Worm (Caenorhabditis elegans) whole organism, young adult: Measurements from ENCODE around the gene mrp-3.

ENCODE experiments used
- F37B4.10 ChIP-seq: fragments of 200-800 bp; sonication (Bioruptor generic); IDR thresholded peaks from 2 replicates; pipeline ENCODE4 v1.3.6; 2022; ENCODE audit warnings: missing genetic modification characterization, missing compliant biosample characterization
- F39B2.1 ChIP-seq: fragments of 200-800 bp; sonication (Bioruptor generic); IDR thresholded peaks from 2 replicates; pipeline ENCODE4 v1.3.6; 2022; ENCODE audit warnings: missing genetic modification reagents, missing genetic modification characterization, missing compliant biosample characterization
- K12H6.12 ChIP-seq: fragments of 200-800 bp; sonication (Bioruptor generic); optimal IDR thresholded peaks from 2 replicates; lab custom pipeline; 2018; ENCODE audit warnings: mild to moderate bottlenecking, missing genetic modification characterization, missing compliant biosample characterization
- ama-1 ChIP-seq, 3 experiments: fragments of 150-350 bp in 1 of 3; sonication (generic microtip) in 2 of 3; optimal IDR thresholded peaks; 2 replicates each; lab custom pipeline; 2014 to 2018; ENCODE audit warnings: missing biosample characterization in 2 of 3, missing genetic modification characterization in 2 of 3, missing genetic modification reagents in 2 of 3
- aptf-2 ChIP-seq: fragments of 200-800 bp; sonication (Bioruptor generic); conservative IDR thresholded peaks from 2 replicates; pipeline ENCODE4 v1.3.6; 2022; ENCODE audit warnings: missing genetic modification reagents, missing genetic modification characterization, missing compliant biosample characterization
- athp-1 ChIP-seq: sonication (generic microtip); optimal IDR thresholded peaks from 2 replicates; lab custom pipeline; 2017; ENCODE audit warnings: mild to moderate bottlenecking, missing genetic modification characterization, missing compliant biosample characterization
- attf-6 ChIP-seq: fragments of 200-800 bp; sonication (Bioruptor generic); IDR thresholded peaks from 2 replicates; pipeline ENCODE4 v1.3.6; 2022; ENCODE audit warnings: missing genetic modification reagents, missing genetic modification characterization, missing compliant biosample characterization
- ccch-3 ChIP-seq: fragments of 200-800 bp; sonication (Bioruptor generic); optimal IDR thresholded peaks from 2 replicates; lab custom pipeline; 2018; ENCODE audit warnings: mild to moderate bottlenecking, missing genetic modification characterization, missing compliant biosample characterization
- ceh-100 ChIP-seq: fragments of 200-800 bp; sonication (Bioruptor generic); IDR thresholded peaks from 2 replicates; pipeline ENCODE4 v1.3.6; 2022; ENCODE audit warnings: missing genetic modification reagents, missing genetic modification characterization, missing compliant biosample characterization
- ceh-58 ChIP-seq: fragments of 200-800 bp; sonication (Bioruptor generic); IDR thresholded peaks from 2 replicates; pipeline ENCODE4 v1.3.6; 2022; ENCODE audit warnings: missing genetic modification characterization, missing compliant biosample characterization
- chd-7 ChIP-seq: sonication (generic microtip); optimal IDR thresholded peaks from 2 replicates; lab custom pipeline; 2016; ENCODE audit warnings: mild to moderate bottlenecking, missing genetic modification characterization, moderate library complexity, missing compliant biosample characterization
- ets-4 ChIP-seq: fragments of 200-800 bp; sonication (Bioruptor generic); optimal IDR thresholded peaks from 2 replicates; lab custom pipeline; 2018; ENCODE audit warnings: mild to moderate bottlenecking, missing genetic modification characterization, missing compliant biosample characterization
- gei-17 ChIP-seq: fragments of 200-800 bp; sonication (Bioruptor generic); optimal IDR thresholded peaks from 2 replicates; lab custom pipeline; 2018; ENCODE audit warnings: mild to moderate bottlenecking, missing genetic modification characterization, missing compliant biosample characterization
- hmg-1.2 ChIP-seq: fragments of 200-800 bp; sonication (Bioruptor generic); IDR thresholded peaks from 2 replicates; pipeline ENCODE4 v1.3.6; 2022; ENCODE audit warnings: missing genetic modification reagents, missing genetic modification characterization, missing compliant biosample characterization
- let-526 ChIP-seq: fragments of 200-800 bp; sonication (Bioruptor generic); IDR thresholded peaks from 2 replicates; pipeline ENCODE4 v1.3.6; 2022; ENCODE audit warnings: missing genetic modification reagents, missing genetic modification characterization, missing compliant biosample characterization
- let-607 ChIP-seq, 2 experiments: fragments of 200-800 bp in 1 of 2; sonication (Bioruptor generic) in 1 of 2; sonication (generic microtip) in 1 of 2; optimal IDR thresholded peaks; 2 replicates each; lab custom pipeline; 2016 to 2018; ENCODE audit warnings: mild to moderate bottlenecking in 2 of 2, missing compliant biosample characterization in 2 of 2, missing genetic modification characterization in 2 of 2, moderate library complexity in 2 of 2, missing genotype in 1 of 2
- lin-26 ChIP-seq: fragments of 200-800 bp; sonication (Bioruptor generic); IDR thresholded peaks from 2 replicates; pipeline ENCODE4 v1.3.6; 2022; ENCODE audit warnings: missing genetic modification reagents, missing genetic modification characterization, missing compliant biosample characterization
- madf-6 ChIP-seq: fragments of 200-800 bp; sonication (Bioruptor generic); IDR thresholded peaks from 2 replicates; pipeline ENCODE4 v1.3.6; 2022; ENCODE audit warnings: missing genetic modification reagents, missing genetic modification characterization, missing compliant biosample characterization
- nfya-1 ChIP-seq: sonication (generic microtip); optimal IDR thresholded peaks from 2 replicates; lab custom pipeline; 2017; ENCODE audit warnings: antibody characterized with exemption, missing compliant biosample characterization, missing genetic modification characterization, borderline replicate concordance; ENCODE audit not compliant: insufficient read depth
- nfyb-1 ChIP-seq: fragments of 200-800 bp; sonication (Bioruptor generic); IDR thresholded peaks from 2 replicates; pipeline ENCODE4 v1.3.6; 2022; ENCODE audit warnings: missing genetic modification reagents, missing genetic modification characterization, missing compliant biosample characterization
- nhr-27 ChIP-seq: fragments of 200-800 bp; sonication (Bioruptor generic); optimal IDR thresholded peaks from 2 replicates; lab custom pipeline; 2018; ENCODE audit warnings: mild to moderate bottlenecking, missing genetic modification characterization, moderate library complexity, missing compliant biosample characterization
- pbrm-1 ChIP-seq: fragments of 200-800 bp; sonication (Bioruptor generic); IDR thresholded peaks from 2 replicates; pipeline ENCODE4 v1.3.6; 2022; ENCODE audit warnings: missing genetic modification reagents, missing genetic modification characterization, missing compliant biosample characterization
- sdz-38 ChIP-seq: sonication (generic microtip); optimal IDR thresholded peaks from 2 replicates; lab custom pipeline; 2016; ENCODE audit warnings: missing genotype, missing genetic modification characterization, missing compliant biosample characterization
- snpc-1.1 ChIP-seq: sonication (generic microtip); optimal IDR thresholded peaks from 2 replicates; lab custom pipeline; 2017; ENCODE audit warnings: missing genetic modification characterization, mild to moderate bottlenecking, missing compliant biosample characterization, antibody characterized with exemption, moderate library complexity, missing genotype, missing genetic modification reagents; ENCODE audit not compliant: insufficient read depth
- snpc-1.3 ChIP-seq: sonication (generic microtip); optimal IDR thresholded peaks from 2 replicates; lab custom pipeline; 2017; ENCODE audit warnings: missing genetic modification characterization, mild to moderate bottlenecking, missing compliant biosample characterization, antibody characterized with exemption, moderate library complexity, missing genotype, missing genetic modification reagents; ENCODE audit not compliant: insufficient read depth
- snpc-4 ChIP-seq, 5 experiments: fragments of 150-350 bp in 1 of 5; sonication (generic microtip) in 4 of 5; optimal IDR thresholded peaks; 2 replicates each; lab custom pipeline; 2014 to 2018; ENCODE audit warnings: missing genetic modification characterization in 5 of 5, missing biosample characterization in 3 of 5, antibody characterized with exemption in 2 of 5, mild to moderate bottlenecking in 2 of 5, missing compliant biosample characterization in 2 of 5, missing genotype in 2 of 5, moderate library complexity in 2 of 5, missing genetic modification reagents in 1 of 5
- tlf-1 ChIP-seq: fragments of 200-800 bp; sonication (Bioruptor generic); optimal IDR thresholded peaks from 2 replicates; lab custom pipeline; 2018; ENCODE audit warnings: mild to moderate bottlenecking, missing genetic modification characterization, missing compliant biosample characterization
- xnd-1 ChIP-seq: sonication (generic microtip); optimal IDR thresholded peaks from 2 replicates; lab custom pipeline; 2016; ENCODE audit warnings: missing genotype, missing genetic modification reagents, missing genetic modification characterization, missing compliant biosample characterization
- zfh-2 ChIP-seq: fragments of 200-800 bp; sonication (Bioruptor generic); conservative IDR thresholded peaks from 2 replicates; pipeline ENCODE4 v1.3.6; 2022; ENCODE audit warnings: missing genetic modification reagents, missing genetic modification characterization, missing compliant biosample characterization
- ztf-22 ChIP-seq: fragments of 200-800 bp; sonication (Bioruptor generic); optimal IDR thresholded peaks from 2 replicates; lab custom pipeline; 2018; ENCODE audit warnings: mild to moderate bottlenecking, missing genetic modification characterization, moderate library complexity, missing compliant biosample characterization
- ztf-3 ChIP-seq: fragments of 200-800 bp; sonication (Bioruptor generic); optimal IDR thresholded peaks from 2 replicates; lab custom pipeline; 2018; ENCODE audit warnings: mild to moderate bottlenecking, missing genetic modification characterization, missing compliant biosample characterization

mrp-3 gene

DNA sequence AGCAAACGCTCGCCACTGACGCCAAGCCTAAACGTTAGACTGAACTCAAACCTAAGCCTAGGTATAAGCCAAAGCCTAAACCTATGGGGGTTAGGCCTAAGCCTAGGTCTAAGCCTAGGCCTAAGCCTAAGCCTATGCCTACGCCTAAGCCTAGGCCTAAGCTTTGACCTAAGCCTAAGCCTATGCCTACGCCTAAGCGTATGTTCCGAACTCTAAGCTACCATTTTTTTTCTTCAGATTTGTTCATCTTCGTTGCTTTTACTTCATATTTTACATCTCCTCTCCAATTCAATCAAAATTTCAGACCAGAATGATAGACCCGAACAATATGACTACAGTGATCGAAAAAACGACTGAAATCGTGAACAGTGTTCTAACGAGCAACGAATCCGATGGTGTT lies 28.8 kb downstream of the mrp-3 start, which contains the start of gene npr-33:
Gene npr-33, plus strand, starts transcription at position 301 of the 400 bp plus-strand sequence.
- TF ChIP-seq K12H6.12 (no peak), tlf-1 (no peak), let-607 (tag; optimal IDR thresholded peaks at IDR 0.05; lab: Kevin White, UChicago) (no peak), gei-17 (GFP tag; lab: Kevin White, UChicago) (no peak), let-526 (GFP tag; lab: Robert Waterston, UW) (no peak), xnd-1 (no peak), ztf-22 (GFP tag; lab: Kevin White, UChicago) (no peak), sdz-38 (tag; lab: Kevin White, UChicago) (no peak), snpc-1.3 (tag; lab: Kevin White, UChicago) (no peak)

DNA sequence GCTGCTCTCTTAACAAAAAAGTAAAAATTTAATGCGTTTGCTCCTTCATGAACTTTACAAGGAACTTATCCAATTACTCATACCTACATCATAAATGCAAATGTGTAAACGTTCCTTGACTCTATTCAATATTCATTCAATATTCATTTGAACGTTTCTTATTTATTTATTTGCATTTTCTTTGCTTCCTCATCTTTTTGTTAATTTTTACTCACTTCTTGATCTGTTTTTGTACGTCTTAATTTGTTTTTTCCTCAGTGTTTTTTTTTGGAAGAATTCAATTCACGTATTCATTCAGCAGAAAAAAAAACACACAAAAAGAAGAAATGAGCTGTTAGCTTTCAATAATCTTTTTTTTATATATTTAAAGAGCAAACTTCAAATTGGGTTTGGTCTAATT lies 36.3 kb downstream of the mrp-3 start:
- TF ChIP-seq pbrm-1 (GFP tag; lab: Robert Waterston, UW) (no peak), nhr-27 (tag; lab: Kevin White, UChicago) (no peak), nfyb-1 (GFP tag; lab: Robert Waterston, UW) (no peak), attf-6 (GFP tag; lab: Robert Waterston, UW) (no peak), let-607 (tag; optimal IDR thresholded peaks at IDR 0.05; lab: Kevin White, UChicago) (no peak), lin-26 (no peak), F37B4.10 (GFP tag; lab: Robert Waterston, UW) (no peak), ccch-3 (no peak), nfya-1 (tag; lab: Kevin White, UChicago) (no peak), athp-1 (no peak), chd-7 (tag; lab: Kevin White, UChicago) (no peak), F39B2.1 (GFP tag; lab: Robert Waterston, UW) (no peak), gei-17 (GFP tag; lab: Kevin White, UChicago) (no peak), ztf-3 (GFP tag; lab: Kevin White, UChicago) (no peak)

DNA sequence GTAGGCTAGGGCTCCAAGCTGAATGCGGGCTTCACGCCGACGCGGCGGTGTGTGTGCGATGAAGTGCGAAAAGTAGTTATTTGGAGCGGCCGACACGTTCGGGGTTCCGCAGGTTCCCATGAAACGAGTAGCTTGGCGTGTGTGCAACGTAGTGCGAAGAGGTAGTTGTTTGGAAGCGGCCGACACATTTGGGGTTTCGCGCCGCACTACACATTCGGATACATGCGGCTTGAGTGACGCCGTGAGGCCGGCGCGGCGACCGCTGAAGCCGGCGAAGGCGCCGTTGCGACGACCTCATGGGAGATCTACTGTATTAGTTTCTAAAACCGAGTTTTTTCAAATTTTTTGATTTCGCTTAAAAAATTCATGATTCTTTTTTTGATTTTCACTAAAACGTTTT lies 37.9 kb downstream of the mrp-3 start:
- TF ChIP-seq snpc-4 (GFP tag; optimal IDR thresholded peaks at IDR 0.05; lab: Kevin White, UChicago) (no peak), snpc-4 (tag; optimal IDR thresholded peaks at IDR 0.05; lab: Kevin White, UChicago) (peak in 2 of 4 experiments; percentile 27 to 75), ets-4 (GFP tag; lab: Kevin White, UChicago) (no peak), ceh-58 (GFP tag; lab: Robert Waterston, UW) (no peak), aptf-2 (GFP tag; lab: Robert Waterston, UW) (no peak), ceh-100 (GFP tag; lab: Robert Waterston, UW) (no peak), madf-6 (GFP tag; lab: Robert Waterston, UW) (no peak), zfh-2 (peak; percentile 70; the same call in 1 of the 2 replicates)

DNA sequence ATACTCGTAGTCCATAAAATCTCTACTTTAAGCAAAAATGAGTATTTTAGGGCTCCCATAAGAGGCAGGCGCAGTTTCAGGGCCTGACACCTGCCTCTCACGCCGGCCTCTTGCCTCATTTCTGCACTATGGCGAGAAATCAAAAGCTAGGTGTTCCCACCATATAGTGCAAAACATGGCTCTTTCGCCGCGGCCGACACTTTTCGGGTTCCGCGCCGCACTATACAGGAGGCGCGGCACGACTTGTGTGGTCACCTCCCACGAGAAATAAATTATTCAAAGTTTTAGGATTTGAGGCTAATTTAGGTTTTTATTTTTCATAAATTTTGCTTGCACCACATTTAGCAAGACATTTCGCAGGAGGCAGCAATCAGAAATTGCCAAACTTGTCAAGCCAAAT lies 46.6 kb downstream of the mrp-3 start:
- TF ChIP-seq snpc-1.1 (tag; lab: Kevin White, UChicago) (peak; percentile 71), hmg-1.2 (GFP tag; lab: Robert Waterston, UW) (peak; percentile 49; the same call in 1 of the 2 replicates), snpc-4 (GFP tag; optimal IDR thresholded peaks at IDR 0.05; lab: Kevin White, UChicago) (peak; percentile 40), snpc-4 (tag; optimal IDR thresholded peaks at IDR 0.05; lab: Kevin White, UChicago) (peak in 3 of 4 experiments; percentile 58 to 90 (median 88)), F39B2.1 (GFP tag; lab: Robert Waterston, UW) (no peak)

DNA sequence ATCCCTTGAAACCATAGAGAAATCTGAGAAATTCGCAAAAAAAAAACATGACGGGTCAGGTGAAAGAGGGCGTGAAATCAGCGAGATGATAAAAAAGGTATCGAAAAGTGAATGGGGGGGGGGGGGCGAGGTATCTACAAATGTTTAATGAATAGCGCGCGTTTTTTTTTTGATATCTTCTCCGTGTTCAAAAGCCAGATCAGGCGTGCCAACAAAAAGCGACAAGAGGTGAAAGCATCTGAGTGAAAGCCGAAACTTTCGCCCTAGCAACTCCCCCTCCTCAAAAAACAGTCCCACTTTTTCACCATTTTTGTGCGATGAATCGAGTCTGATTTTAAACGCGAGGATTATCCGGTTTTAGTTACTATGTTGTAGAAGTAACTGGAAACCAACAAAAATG lies 51.1 kb downstream of the mrp-3 start:
- no peak for TF ChIP-seq ama-1 (optimal IDR thresholded peaks at IDR 0.05; lab: Kevin White, UChicago)
- no peak for TF ChIP-seq ama-1 (GFP tag; optimal IDR thresholded peaks at IDR 0.05; lab: Kevin White, UChicago)
